Worm (Caenorhabditis elegans): ENCODE results near the gene col-95.

DNA sequence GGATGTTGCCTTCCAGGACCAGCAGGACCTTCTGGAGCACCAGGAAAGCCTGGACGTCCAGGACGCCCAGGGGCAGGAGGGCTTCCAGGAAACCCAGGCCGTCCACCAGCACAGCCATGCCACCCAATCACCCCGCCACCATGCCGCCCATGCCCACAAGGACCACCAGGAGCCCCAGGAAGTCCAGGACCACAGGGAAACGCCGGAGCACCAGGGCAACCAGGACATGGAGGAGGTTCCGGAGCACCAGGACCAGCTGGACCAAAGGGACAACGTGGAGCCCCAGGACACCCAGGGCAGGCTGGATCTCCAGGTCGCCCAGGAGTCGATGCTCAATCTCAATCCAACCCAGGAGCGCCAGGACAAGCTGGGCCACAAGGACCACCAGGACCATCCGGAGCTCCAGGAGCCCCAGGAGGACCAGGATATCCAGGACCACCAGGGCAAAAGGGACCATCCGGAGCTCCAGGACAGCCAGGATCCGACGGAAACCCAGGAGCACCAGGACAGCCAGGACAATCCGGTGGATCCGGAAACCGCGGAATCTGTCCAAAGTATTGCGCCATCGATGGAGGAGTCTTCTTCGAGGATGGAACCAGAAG lies 684 bp downstream of the col-95 start:
- TF ChIP-seq nhr-76 (tag; optimal IDR thresholded peaks at IDR 0.05): no peak
- TF ChIP-seq fos-1 (tag; optimal IDR thresholded peaks at IDR 0.05): no peak
- no peak for TF ChIP-seq zag-1 (tag; optimal IDR thresholded peaks at IDR 0.05)
- no peak for TF ChIP-seq snpc-4 (tag; optimal IDR thresholded peaks at IDR 0.05)
- TF ChIP-seq unc-62 (GFP tag; optimal IDR thresholded peaks at IDR 0.05): no peak
- TF ChIP-seq nhr-23 (tag; optimal IDR thresholded peaks at IDR 0.05): no peak
- no peak for TF ChIP-seq pqm-1 (tag; optimal IDR thresholded peaks at IDR 0.05)
- TF ChIP-seq egl-27 (tag; optimal IDR thresholded peaks at IDR 0.05): no peak
- no peak for TF ChIP-seq nhr-12 (tag; optimal IDR thresholded peaks at IDR 0.05)

Data from whole organism, L3 larva.